Fruit fly (Drosophila melanogaster) whole organism, embryonic: ENCODE results near the gene CheB38b.

ENCODE experiments used
- Antp ChIP-seq: fragments of 200-800 bp; sonication (Bioruptor generic); optimal IDR thresholded peaks from 3 replicates; lab custom pipeline; 2016; ENCODE audit warnings: missing biosample characterization, missing genetic modification characterization
- B-H2 ChIP-seq: fragments of 200-800 bp; sonication (Bioruptor generic); optimal IDR thresholded peaks from 2 replicates; lab custom pipeline; 2018; ENCODE audit warnings: missing biosample characterization, mild to moderate bottlenecking, missing genetic modification characterization
- C15 ChIP-seq: fragments of 200-800 bp; sonication (Bioruptor generic); IDR thresholded peaks from 3 replicates; pipeline ENCODE4 v1.3.6; 2022; ENCODE audit warnings: missing biosample characterization, missing genetic modification characterization
- CG13894 ChIP-seq: fragments of 200-800 bp; sonication (Bioruptor generic); optimal IDR thresholded peaks from 3 replicates; lab custom pipeline; 2018; ENCODE audit warnings: missing biosample characterization, mild to moderate bottlenecking, missing genetic modification characterization, moderate library complexity
- CG15269 ChIP-seq: fragments of 200-800 bp; sonication (Bioruptor generic); optimal IDR thresholded peaks from 2 replicates; lab custom pipeline; 2018; ENCODE audit warnings: missing biosample characterization, mild to moderate bottlenecking, missing genetic modification characterization, moderate library complexity
- CG15479 ChIP-seq: fragments of 200-800 bp; sonication (Bioruptor generic); optimal IDR thresholded peaks from 3 replicates; lab custom pipeline; 2019; ENCODE audit warnings: missing biosample characterization, mild to moderate bottlenecking, missing genetic modification characterization, moderate library complexity
- CG17359 ChIP-seq: fragments of 200-800 bp; sonication (Bioruptor generic); optimal IDR thresholded peaks from 3 replicates; lab custom pipeline; 2018; ENCODE audit warnings: missing biosample characterization, mild to moderate bottlenecking, missing genetic modification characterization, moderate library complexity
- CG17385 ChIP-seq: fragments of 200-800 bp; sonication (Bioruptor generic); optimal IDR thresholded peaks from 3 replicates; lab custom pipeline; 2018; ENCODE audit warnings: missing biosample characterization, mild to moderate bottlenecking, missing genetic modification characterization
- CG2120 ChIP-seq: fragments of 200-800 bp; sonication (Bioruptor generic); optimal IDR thresholded peaks from 3 replicates; lab custom pipeline; 2016; ENCODE audit warnings: missing biosample characterization, missing genetic modification characterization
- CG2199 ChIP-seq: fragments of 200-800 bp; sonication (Bioruptor generic); IDR thresholded peaks from 3 replicates; pipeline ENCODE4 v1.3.6; 2022; ENCODE audit warnings: missing biosample characterization, missing genetic modification characterization
- CG2678 ChIP-seq: fragments of 200-800 bp; sonication (Bioruptor generic); optimal IDR thresholded peaks from 3 replicates; lab custom pipeline; 2019; ENCODE audit warnings: missing biosample characterization, mild to moderate bottlenecking, missing genetic modification characterization, moderate library complexity
- CG3281 ChIP-seq: fragments of 200-800 bp; sonication (Bioruptor generic); optimal IDR thresholded peaks from 3 replicates; lab custom pipeline; 2017; ENCODE audit warnings: missing biosample characterization, mild to moderate bottlenecking, missing genetic modification characterization
- CG33213 ChIP-seq: fragments of 200-800 bp; sonication (Bioruptor generic); optimal IDR thresholded peaks from 3 replicates; lab custom pipeline; 2016; ENCODE audit warnings: missing biosample characterization, missing genetic modification characterization
- CG3407 ChIP-seq: fragments of 200-800 bp; sonication (Bioruptor generic); optimal IDR thresholded peaks from 2 replicates; lab custom pipeline; 2018; ENCODE audit warnings: missing biosample characterization, mild to moderate bottlenecking, missing genetic modification characterization
- CG34376 ChIP-seq: fragments of 200-800 bp; sonication (Bioruptor generic); optimal IDR thresholded peaks from 2 replicates; lab custom pipeline; 2018; ENCODE audit warnings: missing biosample characterization, mild to moderate bottlenecking, missing genetic modification characterization
- CG5180 ChIP-seq: fragments of 200-800 bp; sonication (Bioruptor generic); optimal IDR thresholded peaks from 3 replicates; lab custom pipeline; 2017; ENCODE audit warnings: missing biosample characterization, missing genetic modification characterization, mild to moderate bottlenecking, moderate library complexity, missing genetic modification reagents
- CG6683 ChIP-seq: fragments of 200-800 bp; sonication (Bioruptor generic); optimal IDR thresholded peaks from 2 replicates; lab custom pipeline; 2017; ENCODE audit warnings: missing biosample characterization, mild to moderate bottlenecking, missing genetic modification characterization, missing genetic modification reagents
- CG7839 ChIP-seq: fragments of 200-800 bp; sonication (Bioruptor generic); optimal IDR thresholded peaks from 3 replicates; lab custom pipeline; 2018; ENCODE audit warnings: missing biosample characterization, mild to moderate bottlenecking, missing genetic modification characterization, moderate library complexity
- CG8290 ChIP-seq, 3 experiments: fragments of 200-800 bp; sonication (Bioruptor generic); optimal IDR thresholded peaks; 2 replicates each; lab custom pipeline; 2016 to 2019; ENCODE audit warnings: missing biosample characterization in 3 of 3, missing genetic modification characterization in 3 of 3, mild to moderate bottlenecking in 2 of 3, moderate library complexity in 1 of 3
- Camta ChIP-seq: fragments of 200-800 bp; sonication (Bioruptor generic); optimal IDR thresholded peaks from 2 replicates; lab custom pipeline; 2016; ENCODE audit warnings: missing biosample characterization, missing genetic modification characterization
- Dad ChIP-seq: fragments of 200-800 bp; sonication (Bioruptor generic); optimal IDR thresholded peaks from 3 replicates; lab custom pipeline; 2016; ENCODE audit warnings: missing biosample characterization, missing genetic modification characterization
- Dll ChIP-seq: fragments of 200-800 bp; sonication (Bioruptor generic); IDR thresholded peaks from 4 replicates; pipeline ENCODE4 v1.3.6; 2022; ENCODE audit warnings: missing biosample characterization, missing genetic modification characterization; ENCODE audit not compliant: partially characterized antibody
- Elba2 ChIP-seq: fragments of 200-800 bp; sonication (Bioruptor generic); optimal IDR thresholded peaks from 3 replicates; lab custom pipeline; 2016; ENCODE audit warnings: missing biosample characterization, missing genetic modification characterization
- Gsc ChIP-seq: fragments of 200-800 bp; sonication (Bioruptor generic); IDR thresholded peaks from 2 replicates; pipeline ENCODE4 v1.3.6; 2022; ENCODE audit warnings: missing biosample characterization, missing genetic modification characterization
- HHEX ChIP-seq: fragments of 200-800 bp; sonication (Bioruptor generic); optimal IDR thresholded peaks from 3 replicates; lab custom pipeline; 2017; ENCODE audit warnings: missing biosample characterization, mild to moderate bottlenecking, missing genetic modification characterization, missing genetic modification reagents
- Hey ChIP-seq: fragments of 200-800 bp; sonication (Bioruptor generic); optimal IDR thresholded peaks from 3 replicates; lab custom pipeline; 2018; ENCODE audit warnings: missing biosample characterization, mild to moderate bottlenecking, missing genetic modification characterization
- Lhr ChIP-seq: fragments of 200-800 bp; sonication (Bioruptor generic); optimal IDR thresholded peaks from 3 replicates; lab custom pipeline; 2017; ENCODE audit warnings: mild to moderate bottlenecking, missing biosample characterization, missing genetic modification reagents, missing genetic modification characterization
- Med ChIP-seq: fragments of 200-800 bp; sonication (Bioruptor generic); peaks from one replicate; lab custom pipeline; 2016; ENCODE audit warnings: missing biosample characterization, missing genetic modification characterization, mild to moderate bottlenecking, inconsistent platforms, moderate library complexity
- NfI ChIP-seq: fragments of 200-800 bp; sonication (Bioruptor generic); optimal IDR thresholded peaks from 3 replicates; lab custom pipeline; 2018; ENCODE audit warnings: missing biosample characterization, mild to moderate bottlenecking, missing genetic modification characterization, moderate library complexity
- Rfx ChIP-seq: fragments of 200-800 bp; sonication (Bioruptor generic); IDR thresholded peaks from 2 replicates; pipeline ENCODE4 v1.3.6; 2022; ENCODE audit warnings: missing biosample characterization, missing genetic modification characterization
- Scr ChIP-seq: fragments of 200-800 bp; sonication (Bioruptor generic); IDR thresholded peaks from 2 replicates; pipeline ENCODE4 v1.3.6; 2022; ENCODE audit warnings: missing biosample characterization, missing genetic modification characterization; ENCODE audit not compliant: partially characterized antibody
- Sry-δ ChIP-seq: fragments of 200-800 bp; sonication (Bioruptor generic); optimal IDR thresholded peaks from 2 replicates; lab custom pipeline; 2016; ENCODE audit warnings: missing biosample characterization, missing genetic modification characterization
- Stat92E ChIP-seq, 3 experiments: fragments of >200 bp in 2 of 3; fragments of 200-800 bp in 1 of 3; sonication (Bioruptor generic) in 1 of 3; optimal IDR thresholded peaks; 2 replicates each; lab custom pipeline; 2017 to 2019; ENCODE audit warnings: missing biosample characterization in 3 of 3, missing genetic modification characterization in 3 of 3, mild to moderate bottlenecking in 1 of 3, moderate library complexity in 1 of 3
- br ChIP-seq: fragments of >200 bp; optimal IDR thresholded peaks from 2 replicates; lab custom pipeline; 2017
- da ChIP-seq: fragments of 200-800 bp; sonication (Bioruptor generic); optimal IDR thresholded peaks from 2 replicates; lab custom pipeline; 2016; ENCODE audit warnings: missing biosample characterization, missing genetic modification characterization
- disco-r ChIP-seq: fragments of 200-800 bp; sonication (Bioruptor generic); optimal IDR thresholded peaks from 2 replicates; lab custom pipeline; 2016; ENCODE audit warnings: missing biosample characterization, missing genetic modification characterization
- dm ChIP-seq: fragments of 200-800 bp; sonication (Bioruptor generic); optimal IDR thresholded peaks from 3 replicates; lab custom pipeline; 2016; ENCODE audit warnings: missing biosample characterization, missing genetic modification characterization
- dmrt99B ChIP-seq: fragments of 200-800 bp; sonication (Bioruptor generic); optimal IDR thresholded peaks from 2 replicates; lab custom pipeline; 2018; ENCODE audit warnings: missing biosample characterization, mild to moderate bottlenecking, missing genetic modification characterization, moderate library complexity
- ems ChIP-seq: fragments of 200-800 bp; sonication (Bioruptor generic); optimal IDR thresholded peaks from 3 replicates; lab custom pipeline; 2016; ENCODE audit warnings: missing biosample characterization, missing genetic modification characterization
- exex ChIP-seq: fragments of 200-800 bp; sonication (Bioruptor generic); optimal IDR thresholded peaks from 4 replicates; lab custom pipeline; 2018; ENCODE audit warnings: missing biosample characterization, mild to moderate bottlenecking, missing genetic modification characterization, moderate library complexity
- eyg ChIP-seq: fragments of 200-800 bp; sonication (Bioruptor generic); optimal IDR thresholded peaks from 3 replicates; lab custom pipeline; 2016; ENCODE audit warnings: missing biosample characterization, missing genetic modification characterization
- hb ChIP-seq: fragments of 200-800 bp; sonication (Bioruptor generic); IDR thresholded peaks from 3 replicates; pipeline ENCODE4 v1.3.6; 2022; ENCODE audit warnings: missing biosample characterization, missing genetic modification characterization; ENCODE audit not compliant: partially characterized antibody
- inv ChIP-seq: fragments of 200-800 bp; sonication (Bioruptor generic); IDR thresholded peaks from 2 replicates; pipeline ENCODE4 v1.3.6; 2022; ENCODE audit warnings: missing biosample characterization, missing genetic modification characterization; ENCODE audit not compliant: partially characterized antibody
- kah ChIP-seq: fragments of 200-800 bp; sonication (Bioruptor generic); optimal IDR thresholded peaks from 2 replicates; lab custom pipeline; 2018; ENCODE audit warnings: missing biosample characterization, mild to moderate bottlenecking, missing genetic modification characterization
- mam ChIP-seq: fragments of 200-800 bp; sonication (Bioruptor generic); optimal IDR thresholded peaks from 3 replicates; lab custom pipeline; 2016; ENCODE audit warnings: missing biosample characterization, missing genetic modification characterization
- oc ChIP-seq: fragments of 200-800 bp; sonication (Bioruptor generic); optimal IDR thresholded peaks from 2 replicates; lab custom pipeline; 2018; ENCODE audit warnings: missing biosample characterization, mild to moderate bottlenecking, missing genetic modification characterization, moderate library complexity
- p53 ChIP-seq: fragments of 200-800 bp; sonication (Bioruptor generic); optimal IDR thresholded peaks from 2 replicates; lab custom pipeline; 2016; ENCODE audit warnings: missing biosample characterization, missing genetic modification characterization
- trem ChIP-seq: fragments of 200-800 bp; optimal IDR thresholded peaks from 3 replicates; lab custom pipeline; 2019; ENCODE audit warnings: missing biosample characterization, mild to moderate bottlenecking, missing genetic modification characterization, moderate library complexity
- unc-4 ChIP-seq: fragments of 200-800 bp; sonication (Bioruptor generic); IDR thresholded peaks from 2 replicates; pipeline ENCODE4 v1.3.6; 2022; ENCODE audit warnings: missing biosample characterization, missing genetic modification characterization; ENCODE audit not compliant: partially characterized antibody
- vvl ChIP-seq: fragments of 200-800 bp; sonication (Bioruptor generic); IDR thresholded peaks from 2 replicates; pipeline ENCODE4 v1.3.6; 2022; ENCODE audit warnings: missing biosample characterization, missing genetic modification characterization

Gene CheB38b

DNA sequence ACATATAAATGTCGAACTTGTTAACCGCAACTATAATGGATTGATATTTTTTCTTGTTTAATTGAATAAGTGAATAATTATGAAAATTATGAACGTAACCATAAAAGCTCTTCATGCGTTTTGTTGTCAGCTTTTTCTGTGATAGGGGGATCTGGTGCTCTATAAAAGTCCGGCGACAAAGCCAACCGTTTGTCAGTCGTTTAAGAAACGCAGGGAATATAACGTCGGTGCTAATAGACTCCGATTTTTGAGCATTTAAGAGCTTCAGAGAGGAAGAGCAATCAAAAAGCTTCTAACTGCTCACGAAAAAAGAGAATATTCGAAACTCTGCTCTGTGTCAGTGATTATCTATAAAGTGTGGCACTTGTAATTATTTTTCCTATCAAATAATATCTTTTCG is 14.0 kb upstream of the CheB38b start, which contains the start of gene CG31674 (continued):
- TF ChIP-seq CG6683 (GFP tag; lab: Kevin White, UChicago) (no peak), oc (tag; lab: Kevin White, UChicago) (no peak), CG34376 (GFP tag; lab: Kevin White, UChicago) (peak; percentile 61), CG5180 (GFP tag; lab: Kevin White, UChicago) (peak; percentile 23), da (GFP tag; lab: Kevin White, UChicago) (no peak), HHEX (GFP tag; lab: Kevin White, UChicago) (no peak), kah (GFP tag; lab: Kevin White, UChicago) (no peak), br (lab: Kevin White, UChicago) (no peak), CG15479 (no peak), B-H2 (GFP tag; lab: Kevin White, UChicago) (peak; percentile 66), p53 (GFP tag; lab: Kevin White, UChicago) (no peak), CG2199 (GFP tag; lab: Robert Waterston, UW) (peak; percentile 64; the same call in 1 of the 3 replicates), dm (GFP tag; lab: Kevin White, UChicago) (no peak), CG17385 (GFP tag; lab: Kevin White, UChicago) (peak; percentile 39), Med (GFP tag; lab: Kevin White, UChicago) (peak; percentile 90), Sry-δ (no peak), ems (GFP tag; lab: Kevin White, UChicago) (no peak), CG3407 (GFP tag; lab: Kevin White, UChicago) (no peak), CG13894 (tag; lab: Kevin White, UChicago) (no peak), mam (GFP tag; lab: Kevin White, UChicago) (no peak), CG17359 (peak; percentile 20), Dad (GFP tag; lab: Kevin White, UChicago) (no peak), Hey (no peak), CG7839 (peak; percentile 20), trem (tag; lab: Kevin White, UChicago) (no peak), Elba2 (GFP tag; lab: Kevin White, UChicago) (no peak), Antp (GFP tag; lab: Kevin White, UChicago) (no peak), hb (GFP tag; lab: Robert Waterston, UW) (no peak), Scr (GFP tag; lab: Robert Waterston, UW) (no peak), CG15269 (tag; lab: Kevin White, UChicago) (peak; percentile 22), eyg (GFP tag; lab: Kevin White, UChicago) (no peak), C15 (GFP tag; lab: Robert Waterston, UW) (no peak), Dll (GFP tag; lab: Robert Waterston, UW) (no peak), CG2678 (tag; lab: Kevin White, UChicago) (peak; percentile 31), CG2120 (peak; percentile 0), CG3281 (peak; percentile 21), vvl (peak; percentile 51), CG33213 (GFP tag; lab: Kevin White, UChicago) (no peak), inv (GFP tag; lab: Robert Waterston, UW) (no peak), Lhr (GFP tag; lab: Kevin White, UChicago) (no peak), exex (tag; lab: Kevin White, UChicago) (peak; percentile 79), CG8290 (GFP tag; optimal IDR thresholded peaks at IDR 0.05; lab: Kevin White, UChicago) (no peak), CG8290 (tag; optimal IDR thresholded peaks at IDR 0.05; lab: Kevin White, UChicago) (peak in 1 of 2 experiments; percentile 19), NfI (GFP tag; lab: Kevin White, UChicago) (no peak), dmrt99B (tag; lab: Kevin White, UChicago) (peak; percentile 3), Camta (GFP tag; lab: Kevin White, UChicago) (no peak), Gsc (GFP tag; lab: Robert Waterston, UW) (no peak), unc-4 (GFP tag; lab: Robert Waterston, UW) (0 out of 2 replicates have a peak, but pooled peaks have one; percentile 15), Stat92E (GFP tag; optimal IDR thresholded peaks at IDR 0.05; lab: Kevin White, UChicago) (no peak), disco-r (GFP tag; lab: Kevin White, UChicago) (no peak), Rfx (GFP tag; lab: Robert Waterston, UW) (peak; percentile 21; the same call in 1 of the 2 replicates)
